Fruit fly (Drosophila melanogaster) whole organism, pupa: ENCODE measurements around the gene heca.

ENCODE experiments used
- CG34367 ChIP-seq: fragments of 200-800 bp; sonication (Bioruptor generic); optimal IDR thresholded peaks from 2 replicates; lab custom pipeline; 2018; ENCODE audit warnings: missing biosample characterization, mild to moderate bottlenecking, missing genetic modification characterization
- CG8301 ChIP-seq: fragments of 200-800 bp; sonication (Bioruptor generic); optimal IDR thresholded peaks from 2 replicates; lab custom pipeline; 2018; ENCODE audit warnings: missing biosample characterization, mild to moderate bottlenecking, missing genetic modification characterization
- EcR ChIP-seq: fragments of 200-800 bp; sonication (Bioruptor generic); optimal IDR thresholded peaks from 3 replicates; lab custom pipeline; 2019; ENCODE audit warnings: missing biosample characterization, missing genetic modification characterization, mild to moderate bottlenecking, moderate library complexity, missing genetic modification reagents
- Pif1B ChIP-seq: fragments of 200-800 bp; sonication (Bioruptor generic); optimal IDR thresholded peaks from 3 replicates; lab custom pipeline; 2016; ENCODE audit warnings: missing biosample characterization, missing genetic modification characterization
- gl ChIP-seq: fragments of 200-800 bp; sonication (Bioruptor generic); optimal IDR thresholded peaks from 2 replicates; lab custom pipeline; 2018; ENCODE audit warnings: missing biosample characterization, mild to moderate bottlenecking, missing genetic modification characterization
- rn ChIP-seq: fragments of 200-800 bp; sonication (Bioruptor generic); IDR thresholded peaks from 2 replicates; pipeline ENCODE4 v1.3.6; 2022; ENCODE audit warnings: missing biosample characterization, missing genetic modification characterization

- TF ChIP-seq gl (no peak), CG34367 (no peak), Pif1B (no peak), rn (no peak), EcR (GFP tag; lab: Kevin White, UChicago) (no peak), CG8301 (no peak)
Observed at dm6 chr3R:30406482-30406881, 128.8 kb downstream of the heca start.
